Fruit fly (Drosophila melanogaster): ENCODE data around the gene Sbat.

Sbat gene

DNA sequence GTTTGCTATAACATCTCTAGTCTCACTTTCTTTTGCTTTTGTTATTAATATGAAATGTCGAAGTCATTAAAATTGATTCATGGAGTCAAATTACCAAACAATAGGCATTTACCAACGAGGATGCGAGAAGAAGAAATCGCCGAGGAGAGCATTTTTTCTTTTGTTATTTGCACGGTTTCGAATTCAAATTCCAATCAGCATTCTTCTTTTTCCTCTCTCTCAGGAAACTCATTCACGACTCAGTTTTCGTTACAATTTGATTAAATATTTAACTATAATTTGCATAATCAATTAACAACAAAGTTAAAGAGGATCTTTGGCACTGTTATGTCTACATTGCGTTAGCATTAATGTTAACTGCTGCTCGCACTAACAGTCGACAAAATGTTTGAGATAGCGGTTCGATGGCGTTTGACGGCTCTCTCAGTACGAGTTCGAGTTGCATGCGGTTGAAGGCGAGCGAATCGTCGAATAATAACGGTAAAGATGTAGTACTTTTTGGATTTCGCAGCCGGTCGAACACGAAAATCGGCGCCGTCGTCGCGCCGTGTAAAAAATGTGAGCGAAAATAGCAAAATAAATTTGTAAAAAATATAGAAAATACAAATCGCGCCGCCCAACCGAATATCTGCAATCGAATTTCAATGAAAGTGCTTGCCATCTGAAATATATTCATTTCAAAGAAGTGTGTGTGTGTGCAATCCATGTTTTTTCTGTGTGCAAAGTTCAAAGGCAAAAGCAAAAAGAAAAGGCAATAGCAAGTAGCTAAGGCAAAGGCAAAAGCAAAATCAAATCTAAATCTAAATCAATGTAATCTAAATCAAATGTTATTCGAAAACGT lies 9.8 kb downstream of the Sbat start:
- TF ChIP-seq ovo (GFP tag; optimal IDR thresholded peaks at IDR 0.05) = peak; percentile 92
- TF ChIP-seq pad (GFP tag; optimal IDR thresholded peaks at IDR 0.05) = peak; percentile 24
- TF ChIP-seq kay (GFP tag; ENCODE audit: borderline replicate concordance) = peak; percentile 92
- TF ChIP-seq CG11617 (GFP tag; optimal IDR thresholded peaks at IDR 0.05) = peak; percentile 28
- TF ChIP-seq CG33017 (tag; optimal IDR thresholded peaks at IDR 0.05) = no peak

DNA sequence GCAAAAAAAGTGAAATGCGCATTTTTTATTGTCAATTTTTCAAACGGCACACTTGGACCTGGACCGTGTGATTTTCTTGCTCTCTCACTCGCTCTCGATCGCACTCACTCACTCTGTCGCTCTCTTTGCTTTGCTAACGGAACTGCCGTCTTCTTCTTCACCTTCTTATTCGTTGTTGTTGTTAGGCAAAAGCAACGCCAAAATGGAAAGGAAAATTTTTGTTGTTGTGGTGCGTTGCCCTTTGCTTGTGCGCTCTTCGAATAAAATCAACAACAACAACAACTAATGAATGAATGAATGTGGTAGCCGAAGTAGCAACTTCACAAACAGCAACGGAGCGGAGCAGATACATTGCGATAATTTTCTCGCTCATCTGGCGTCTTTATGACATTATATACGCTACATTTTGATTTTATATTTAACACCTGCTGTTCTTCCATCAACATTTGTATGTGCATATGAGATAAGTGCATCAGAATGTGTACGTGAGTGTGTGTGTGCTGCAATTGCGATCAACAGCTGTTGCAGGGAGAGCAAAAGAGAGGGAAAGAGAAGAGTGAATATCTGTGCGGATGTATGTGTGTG lies 10.8 kb downstream of the Sbat start:
- TF ChIP-seq pad (GFP tag; optimal IDR thresholded peaks at IDR 0.05) (no peak), CG5204 (GFP tag; optimal IDR thresholded peaks at IDR 0.05) (no peak), Hr96 (GFP tag; optimal IDR thresholded peaks at IDR 0.05) (no peak), tj (GFP tag; optimal IDR thresholded peaks at IDR 0.05) (peak; percentile 7), CG11617 (GFP tag; optimal IDR thresholded peaks at IDR 0.05) (no peak), Mnt (GFP tag; optimal IDR thresholded peaks at IDR 0.05) (no peak), CG1620 (GFP tag; optimal IDR thresholded peaks at IDR 0.05) (no peak), toe (GFP tag; optimal IDR thresholded peaks at IDR 0.05) (no peak), Clk (GFP tag; optimal IDR thresholded peaks at IDR 0.05) (no peak), CG14711 (tag; optimal IDR thresholded peaks at IDR 0.05) (no peak), CG7101 (tag; optimal IDR thresholded peaks at IDR 0.05) (no peak), bab1 (GFP tag; optimal IDR thresholded peaks at IDR 0.05) (peak; percentile 11), kay (GFP tag; ENCODE audit: borderline replicate concordance) (no peak), CG33017 (tag; optimal IDR thresholded peaks at IDR 0.05) (peak; percentile 50), Crg-1 (GFP tag; optimal IDR thresholded peaks at IDR 0.05) (no peak), CG7045 (GFP tag; optimal IDR thresholded peaks at IDR 0.05) (no peak), cnc (optimal IDR thresholded peaks at IDR 0.05) (no peak), ovo (GFP tag; optimal IDR thresholded peaks at IDR 0.05) (peak; percentile 85), CG12768 (GFP tag; optimal IDR thresholded peaks at IDR 0.05) (peak; percentile 10), cic (GFP tag; optimal IDR thresholded peaks at IDR 0.05) (peak; percentile 30)

DNA sequence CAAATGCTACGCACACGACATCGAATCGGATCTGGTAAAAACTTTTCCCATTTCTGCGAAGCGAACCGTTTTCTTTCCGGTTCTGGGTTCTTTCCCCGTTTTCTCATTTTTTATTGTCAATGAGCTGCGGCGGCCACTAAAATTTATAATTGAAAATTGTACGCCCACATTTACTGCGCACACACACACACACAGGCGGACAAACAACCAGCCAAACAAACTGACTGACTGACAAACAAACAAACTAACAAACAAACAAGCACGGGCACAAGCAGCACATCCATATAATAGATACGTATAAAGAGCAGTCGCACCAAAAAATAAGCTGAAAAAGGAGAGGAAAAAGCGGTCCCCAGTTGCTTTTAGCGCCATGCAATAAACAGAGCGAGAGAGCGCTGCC lies 13.1 kb downstream of the Sbat start:
- TF ChIP-seq CG33017 (tag; optimal IDR thresholded peaks at IDR 0.05) (no peak), CG12768 (GFP tag; optimal IDR thresholded peaks at IDR 0.05) (no peak), cic (GFP tag; optimal IDR thresholded peaks at IDR 0.05) (no peak), toe (GFP tag; optimal IDR thresholded peaks at IDR 0.05) (no peak), Crg-1 (GFP tag; optimal IDR thresholded peaks at IDR 0.05) (no peak), pad (GFP tag; optimal IDR thresholded peaks at IDR 0.05) (no peak), CG1620 (GFP tag; optimal IDR thresholded peaks at IDR 0.05) (no peak), CG7045 (GFP tag; optimal IDR thresholded peaks at IDR 0.05) (no peak), CG7101 (tag; optimal IDR thresholded peaks at IDR 0.05) (no peak), Mnt (GFP tag; optimal IDR thresholded peaks at IDR 0.05) (no peak), tj (GFP tag; optimal IDR thresholded peaks at IDR 0.05) (no peak), Hr96 (GFP tag; optimal IDR thresholded peaks at IDR 0.05) (no peak), kay (GFP tag; ENCODE audit: borderline replicate concordance) (no peak), CG14711 (tag; optimal IDR thresholded peaks at IDR 0.05) (no peak), CG5204 (GFP tag; optimal IDR thresholded peaks at IDR 0.05) (no peak), ovo (GFP tag; optimal IDR thresholded peaks at IDR 0.05) (no peak), Clk (GFP tag; optimal IDR thresholded peaks at IDR 0.05) (no peak), bab1 (GFP tag; optimal IDR thresholded peaks at IDR 0.05) (no peak)

DNA sequence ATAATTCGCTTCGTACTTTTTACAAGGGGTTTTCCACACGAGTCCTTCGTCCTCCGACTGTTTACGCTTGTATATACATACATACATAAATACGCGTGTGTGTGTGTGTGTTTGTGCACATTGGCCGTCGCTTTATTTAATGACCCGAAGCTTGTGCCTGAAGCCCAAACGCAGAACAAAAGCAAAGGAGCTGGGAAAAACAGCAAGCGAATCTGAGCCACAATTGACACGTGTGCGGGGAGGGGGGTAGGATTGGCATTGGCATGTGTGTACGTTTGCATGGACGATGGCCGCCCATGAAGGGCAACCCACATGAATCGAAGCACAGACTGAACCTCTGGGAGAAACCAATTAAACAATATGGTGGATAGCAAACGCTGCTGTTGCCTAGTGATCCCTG lies 16.2 kb downstream of the Sbat start:
- TF ChIP-seq pad (GFP tag; optimal IDR thresholded peaks at IDR 0.05) = no peak
- no peak for TF ChIP-seq tj (GFP tag; optimal IDR thresholded peaks at IDR 0.05)

DNA sequence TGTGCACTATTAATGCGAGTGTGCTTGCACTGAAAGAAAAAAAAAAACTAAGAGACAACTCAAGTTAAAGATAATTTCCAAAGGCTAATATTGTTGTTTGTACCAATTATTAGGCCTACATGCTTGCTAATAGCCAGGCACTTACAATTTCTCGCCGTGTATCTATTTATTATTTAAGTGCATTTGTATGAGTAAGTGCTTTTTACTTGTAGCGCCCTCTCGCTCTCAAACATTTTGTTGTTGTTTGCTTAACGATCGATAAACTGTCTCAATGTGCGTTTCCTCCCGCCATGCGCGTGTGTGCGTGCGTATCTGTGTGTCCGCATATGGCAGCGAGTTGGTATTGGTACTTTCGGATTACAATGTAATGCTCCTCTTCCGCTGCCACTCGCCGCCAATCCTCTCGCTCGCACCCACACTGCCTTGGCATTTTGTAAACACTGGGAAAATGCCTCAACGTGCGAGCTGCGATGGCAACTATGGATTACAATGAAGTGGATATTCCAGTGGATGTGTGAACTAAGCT lies 18.9 kb downstream of the Sbat start:
- TF ChIP-seq Mnt (GFP tag; optimal IDR thresholded peaks at IDR 0.05) (no peak), tj (GFP tag; optimal IDR thresholded peaks at IDR 0.05) (peak; percentile 7), CG11617 (GFP tag; optimal IDR thresholded peaks at IDR 0.05) (peak; percentile 9), CG33017 (tag; optimal IDR thresholded peaks at IDR 0.05) (peak; percentile 56), CG7101 (tag; optimal IDR thresholded peaks at IDR 0.05) (peak; percentile 44), Crg-1 (GFP tag; optimal IDR thresholded peaks at IDR 0.05) (no peak), CG1620 (GFP tag; optimal IDR thresholded peaks at IDR 0.05) (no peak), kay (GFP tag; ENCODE audit: borderline replicate concordance) (no peak), CG14711 (tag; optimal IDR thresholded peaks at IDR 0.05) (peak; percentile 8), cnc (optimal IDR thresholded peaks at IDR 0.05) (no peak), CG7045 (GFP tag; optimal IDR thresholded peaks at IDR 0.05) (peak; percentile 50), Hr96 (GFP tag; optimal IDR thresholded peaks at IDR 0.05) (no peak), CG5204 (GFP tag; optimal IDR thresholded peaks at IDR 0.05) (no peak), pad (GFP tag; optimal IDR thresholded peaks at IDR 0.05) (no peak)

DNA sequence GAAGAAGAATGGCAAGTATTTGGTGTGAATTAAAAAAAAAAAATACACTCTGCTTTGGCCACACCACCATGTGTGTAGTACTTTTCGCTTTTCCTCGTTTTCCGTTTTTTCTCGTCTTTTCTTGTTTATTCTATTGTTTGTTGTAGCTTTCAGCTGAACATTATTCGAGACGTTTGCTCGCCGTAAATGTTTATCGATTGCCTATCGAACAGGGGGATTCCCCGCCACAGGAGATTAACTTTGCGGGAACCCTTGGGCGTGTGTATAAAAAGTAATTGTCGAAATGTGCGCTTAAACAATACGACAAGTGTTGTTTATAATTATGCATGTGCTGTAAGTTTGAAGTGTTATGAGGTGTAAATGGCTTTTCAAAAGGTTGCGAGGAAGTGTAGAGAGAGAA lies 19.6 kb downstream of the Sbat start:
- no peak for TF ChIP-seq cnc (optimal IDR thresholded peaks at IDR 0.05)
- no peak for TF ChIP-seq CG7045 (GFP tag; optimal IDR thresholded peaks at IDR 0.05)
- no peak for TF ChIP-seq CG7101 (tag; optimal IDR thresholded peaks at IDR 0.05)
- no peak for TF ChIP-seq CG14711 (tag; optimal IDR thresholded peaks at IDR 0.05)
- TF ChIP-seq toe (GFP tag; optimal IDR thresholded peaks at IDR 0.05) = no peak
- TF ChIP-seq cic (GFP tag; optimal IDR thresholded peaks at IDR 0.05) = no peak
- no peak for TF ChIP-seq CG12768 (GFP tag; optimal IDR thresholded peaks at IDR 0.05)
- no peak for TF ChIP-seq CG33017 (tag; optimal IDR thresholded peaks at IDR 0.05)
- TF ChIP-seq tj (GFP tag; optimal IDR thresholded peaks at IDR 0.05) = no peak
- no peak for TF ChIP-seq pad (GFP tag; optimal IDR thresholded peaks at IDR 0.05)
- TF ChIP-seq Crg-1 (GFP tag; optimal IDR thresholded peaks at IDR 0.05) = no peak
- TF ChIP-seq Mnt (GFP tag; optimal IDR thresholded peaks at IDR 0.05) = no peak
- no peak for TF ChIP-seq CG11617 (GFP tag; optimal IDR thresholded peaks at IDR 0.05)
- no peak for TF ChIP-seq CG5204 (GFP tag; optimal IDR thresholded peaks at IDR 0.05)
- TF ChIP-seq ovo (GFP tag; optimal IDR thresholded peaks at IDR 0.05) = no peak
- no peak for TF ChIP-seq Hr96 (GFP tag; optimal IDR thresholded peaks at IDR 0.05)
